Worm (Caenorhabditis elegans) whole organism, L2 larva: ENCODE measurements around the gene F35A5.1.
A peak's percentile ranks its signal among the peaks of the same experiment; 100 is the strongest.

Source experiments
- C34F6.9 ChIP-seq: fragments of 150-350 bp; optimal IDR thresholded peaks from 2 replicates; lab custom pipeline; 2014; ENCODE audit warnings: missing biosample characterization, missing genetic modification characterization
- F13H6.1 ChIP-seq: sonication (generic microtip); optimal IDR thresholded peaks from 2 replicates; lab custom pipeline; 2016; ENCODE audit warnings: missing genetic modification characterization, missing compliant biosample characterization
- Y55F3AM.14 ChIP-seq: fragments of 200-800 bp; sonication (Bioruptor generic); optimal IDR thresholded peaks from 2 replicates; lab custom pipeline; 2018; ENCODE audit warnings: mild to moderate bottlenecking, missing genetic modification characterization, missing compliant biosample characterization
- ZK546.5 ChIP-seq: sonication (generic microtip); optimal IDR thresholded peaks from 2 replicates; lab custom pipeline; 2017; ENCODE audit warnings: missing biosample characterization, missing genetic modification characterization
- alr-1 ChIP-seq: fragments of 150-350 bp; optimal IDR thresholded peaks from 2 replicates; lab custom pipeline; 2014; ENCODE audit warnings: missing biosample characterization, missing genetic modification characterization
- blmp-1 ChIP-seq: sonication (generic microtip); optimal IDR thresholded peaks from 2 replicates; lab custom pipeline; 2017; ENCODE audit warnings: missing genetic modification characterization, mild to moderate bottlenecking, missing compliant biosample characterization, antibody characterized with exemption, moderate library complexity; ENCODE audit not compliant: insufficient read depth
- ceh-16 ChIP-seq: fragments of 150-350 bp; optimal IDR thresholded peaks from 2 replicates; lab custom pipeline; 2014; ENCODE audit warnings: missing biosample characterization, missing genetic modification characterization
- ceh-82 ChIP-seq: fragments of 150-350 bp; optimal IDR thresholded peaks from 2 replicates; lab custom pipeline; 2014; ENCODE audit warnings: missing biosample characterization, missing genetic modification characterization
- crh-2 ChIP-seq: sonication (generic microtip); optimal IDR thresholded peaks from 2 replicates; lab custom pipeline; 2017; ENCODE audit warnings: missing biosample characterization, missing genetic modification characterization
- egl-27 ChIP-seq: sonication (generic microtip); optimal IDR thresholded peaks from 3 replicates; lab custom pipeline; 2017; ENCODE audit warnings: missing biosample characterization, missing genetic modification reagents, missing genetic modification characterization
- elt-3 ChIP-seq: sonication (generic microtip); optimal IDR thresholded peaks from 2 replicates; lab custom pipeline; 2017; ENCODE audit warnings: missing biosample characterization, missing genetic modification characterization
- fos-1 ChIP-seq: fragments of 150-350 bp; optimal IDR thresholded peaks from 2 replicates; lab custom pipeline; 2014; ENCODE audit warnings: missing biosample characterization, missing genetic modification characterization
- gmeb-1 ChIP-seq: fragments of 150-350 bp; optimal IDR thresholded peaks from 2 replicates; lab custom pipeline; 2014; ENCODE audit warnings: missing biosample characterization, missing genetic modification characterization
- lin-11 ChIP-seq: fragments of 150-350 bp; sonication (generic microtip); optimal IDR thresholded peaks from 2 replicates; lab custom pipeline; 2014; ENCODE audit warnings: missing biosample characterization, missing genetic modification characterization, inconsistent platforms, mixed read lengths
- lin-13 ChIP-seq: fragments of 150-350 bp; optimal IDR thresholded peaks from 2 replicates; lab custom pipeline; 2014; ENCODE audit warnings: missing biosample characterization, missing genetic modification reagents, missing genetic modification characterization
- lin-39 ChIP-seq: fragments of 150-350 bp; optimal IDR thresholded peaks from 2 replicates; lab custom pipeline; 2014; ENCODE audit warnings: missing biosample characterization, missing genetic modification reagents, missing genetic modification characterization
- mab-5 ChIP-seq: fragments of 150-350 bp; optimal IDR thresholded peaks from 2 replicates; lab custom pipeline; 2014; ENCODE audit warnings: missing biosample characterization, missing genetic modification characterization
- nhr-12 ChIP-seq: fragments of 150-350 bp; optimal IDR thresholded peaks from 2 replicates; lab custom pipeline; 2014; ENCODE audit warnings: missing biosample characterization, missing genetic modification characterization
- nhr-129 ChIP-seq: fragments of 150-350 bp; optimal IDR thresholded peaks from 2 replicates; lab custom pipeline; 2014; ENCODE audit warnings: missing biosample characterization, missing genetic modification characterization
- nhr-23 ChIP-seq: fragments of 150-350 bp; optimal IDR thresholded peaks from 2 replicates; lab custom pipeline; 2014; ENCODE audit warnings: missing biosample characterization, missing genetic modification reagents, missing genetic modification characterization
- nhr-6 ChIP-seq: fragments of 150-350 bp; optimal IDR thresholded peaks from 2 replicates; lab custom pipeline; 2014; ENCODE audit warnings: missing biosample characterization, missing genetic modification characterization
- nhr-77 ChIP-seq: fragments of 150-350 bp; optimal IDR thresholded peaks from 2 replicates; lab custom pipeline; 2014; ENCODE audit warnings: missing biosample characterization, missing genetic modification characterization
- peb-1 ChIP-seq: fragments of 150-350 bp; optimal IDR thresholded peaks from 2 replicates; lab custom pipeline; 2014; ENCODE audit warnings: missing biosample characterization, missing genetic modification characterization
- sem-4 ChIP-seq: fragments of 150-350 bp; optimal IDR thresholded peaks from 2 replicates; lab custom pipeline; 2014; ENCODE audit warnings: missing biosample characterization, missing genetic modification reagents, missing genetic modification characterization
- sma-3 ChIP-seq: sonication (generic microtip); optimal IDR thresholded peaks from 2 replicates; lab custom pipeline; 2016; ENCODE audit warnings: missing genetic modification reagents, missing genetic modification characterization, missing compliant biosample characterization
- sma-9 ChIP-seq, 2 experiments: fragments of 150-350 bp in 1 of 2; sonication (generic microtip) in 1 of 2; optimal IDR thresholded peaks; 2 replicates each; lab custom pipeline; 2014 to 2016; ENCODE audit warnings: missing genetic modification characterization in 2 of 2, mild to moderate bottlenecking in 1 of 2, missing biosample characterization in 1 of 2, missing compliant biosample characterization in 1 of 2, missing genetic modification reagents in 1 of 2, moderate library complexity in 1 of 2
- unc-62 ChIP-seq: fragments of 150-350 bp; optimal IDR thresholded peaks from 2 replicates; lab custom pipeline; 2014; ENCODE audit warnings: missing biosample characterization, missing genetic modification reagents, missing genetic modification characterization
- zag-1 ChIP-seq: fragments of 150-350 bp; optimal IDR thresholded peaks from 2 replicates; lab custom pipeline; 2014; ENCODE audit warnings: missing biosample characterization, missing genetic modification characterization
- ztf-11 ChIP-seq: sonication (generic microtip); optimal IDR thresholded peaks from 2 replicates; lab custom pipeline; 2017; ENCODE audit warnings: missing biosample characterization, missing genetic modification characterization
- ztf-4 ChIP-seq: fragments of 150-350 bp; optimal IDR thresholded peaks from 2 replicates; lab custom pipeline; 2014; ENCODE audit warnings: missing biosample characterization, missing genetic modification characterization

Gene F35A5.1

ce11 chrX:3803314-3803713, 4.0 kb upstream of the F35A5.1 start, which contains the start of gene F35A5.8 (continued):
- TF ChIP-seq nhr-129 (tag; lab: Kevin White, UChicago) (peak; percentile 85), C34F6.9 (tag; lab: Kevin White, UChicago) (peak; percentile 78), lin-11 (tag; lab: Kevin White, UChicago) (no peak), crh-2 (tag; lab: Kevin White, UChicago) (peak; percentile 64), ztf-11 (tag; lab: Kevin White, UChicago) (no peak), sma-3 (GFP tag; lab: Kevin White, UChicago) (peak; percentile 56)
- TF ChIP-seq, all 48 proteins: peak for 19

- TF ChIP-seq nhr-6 (tag; lab: Kevin White, UChicago): no peak
- no peak for TF ChIP-seq fos-1 (tag; lab: Kevin White, UChicago)
- TF ChIP-seq ZK546.5 (tag; lab: Kevin White, UChicago): no peak
- TF ChIP-seq mab-5: no peak
These were observed 2.4 kb upstream of the F35A5.1 start, which contains the start of gene F35A5.2 for ce11 chrX:3804837-3805236. F35A5.2 (plus strand) TSS chrX:3805137.

ce11 chrX:3814827-3815226, 7.6 kb downstream of the F35A5.1 start:
- TF ChIP-seq fos-1 (tag; lab: Kevin White, UChicago): peak; percentile 13
- TF ChIP-seq egl-27 (tag; lab: Kevin White, UChicago): no peak
- no peak for TF ChIP-seq gmeb-1 (tag; lab: Kevin White, UChicago)

ce11 chrX:3818856-3819524, 11.7 kb downstream of the F35A5.1 start:
- peak; percentile 81 for TF ChIP-seq sma-9 (GFP tag; optimal IDR thresholded peaks at IDR 0.05; lab: Kevin White, UChicago)
- no peak for TF ChIP-seq sma-9 (tag; optimal IDR thresholded peaks at IDR 0.05; lab: Kevin White, UChicago)
- no peak for TF ChIP-seq egl-27 (tag; lab: Kevin White, UChicago)
- no peak for TF ChIP-seq lin-13
- no peak for TF ChIP-seq nhr-129 (tag; lab: Kevin White, UChicago)
- TF ChIP-seq alr-1 (tag; lab: Kevin White, UChicago): no peak
- TF ChIP-seq C34F6.9 (tag; lab: Kevin White, UChicago): no peak
- no peak for TF ChIP-seq Y55F3AM.14 (GFP tag; lab: Kevin White, UChicago)
- TF ChIP-seq sma-3 (GFP tag; lab: Kevin White, UChicago): no peak
- TF ChIP-seq crh-2 (tag; lab: Kevin White, UChicago): peak; percentile 53
- TF ChIP-seq ceh-82 (tag; lab: Kevin White, UChicago): no peak
- TF ChIP-seq nhr-77 (tag; lab: Kevin White, UChicago): no peak
- no peak for TF ChIP-seq ceh-16
- no peak for TF ChIP-seq mab-5
- TF ChIP-seq elt-3 (tag; lab: Kevin White, UChicago): no peak
- TF ChIP-seq nhr-23 (tag; lab: Kevin White, UChicago): no peak
- peak; percentile 34 for TF ChIP-seq gmeb-1 (tag; lab: Kevin White, UChicago)
- TF ChIP-seq nhr-12 (tag; lab: Kevin White, UChicago): no peak
- peak; percentile 61 for TF ChIP-seq fos-1 (tag; lab: Kevin White, UChicago)
- no peak for TF ChIP-seq ztf-11 (tag; lab: Kevin White, UChicago)
- no peak for TF ChIP-seq unc-62
- TF ChIP-seq zag-1: no peak
- TF ChIP-seq blmp-1: peak; percentile 91
- no peak for TF ChIP-seq ztf-4 (tag; lab: Kevin White, UChicago)

- TF ChIP-seq peb-1 (tag; lab: Kevin White, UChicago): no peak
- no peak for TF ChIP-seq lin-39 (tag; lab: Kevin White, UChicago)
- TF ChIP-seq zag-1: no peak
- no peak for TF ChIP-seq nhr-6 (tag; lab: Kevin White, UChicago)
- TF ChIP-seq nhr-129 (tag; lab: Kevin White, UChicago): peak; percentile 27
- no peak for TF ChIP-seq blmp-1
- no peak for TF ChIP-seq sem-4 (tag; lab: Kevin White, UChicago)
- no peak for TF ChIP-seq elt-3 (tag; lab: Kevin White, UChicago)
- peak; percentile 48 for TF ChIP-seq F13H6.1 (tag; lab: Kevin White, UChicago)
These were observed 12.4 kb downstream of the F35A5.1 start for ce11 chrX:3819697-3820096.

- TF ChIP-seq crh-2 (tag; lab: Kevin White, UChicago) (peak; percentile 48), fos-1 (tag; lab: Kevin White, UChicago) (peak; percentile 71), F13H6.1 (tag; lab: Kevin White, UChicago) (peak; percentile 6), blmp-1 (no peak), gmeb-1 (tag; lab: Kevin White, UChicago) (peak; percentile 25)
These were observed 13.4 kb downstream of the F35A5.1 start for ce11 chrX:3820666-3821065.
